Worm (Caenorhabditis elegans) whole organism, L4 larva: ENCODE results near the gene C25A11.2.
"Not testable (repeated sequence)": the region's sequence is repeated elsewhere in the genome, so short reads cannot be mapped to it uniquely, and the experiment has no call there.

ENCODE experiments used
- D1046.2 ChIP-seq: fragments of 200-800 bp; sonication (Bioruptor generic); IDR thresholded peaks from 2 replicates; pipeline ENCODE4 v1.3.6; 2022; ENCODE audit warnings: missing genetic modification characterization, missing compliant biosample characterization
- F10B5.3 ChIP-seq: sonication (generic microtip); optimal IDR thresholded peaks from 2 replicates; lab custom pipeline; 2016; ENCODE audit warnings: mild to moderate bottlenecking, missing genetic modification characterization, missing compliant biosample characterization
- F26F4.8 ChIP-seq: fragments of 200-800 bp; sonication (Bioruptor generic); conservative IDR thresholded peaks from 2 replicates; pipeline ENCODE4 v1.3.6; 2022; ENCODE audit warnings: missing genetic modification characterization, missing compliant biosample characterization
- F49E8.2 ChIP-seq: sonication (generic microtip); optimal IDR thresholded peaks from 2 replicates; lab custom pipeline; 2016; ENCODE audit warnings: missing compliant biosample characterization, mild to moderate bottlenecking, missing genetic modification characterization, borderline replicate concordance
- Y105C5A.15 ChIP-seq: fragments of 200-800 bp; sonication (Bioruptor generic); IDR thresholded peaks from 2 replicates; pipeline ENCODE4 v1.3.6; 2022; ENCODE audit warnings: missing genetic modification characterization, missing compliant biosample characterization
- Y75B8A.6 ChIP-seq: fragments of 200-800 bp; sonication (Bioruptor generic); IDR thresholded peaks from 2 replicates; pipeline ENCODE4 v1.3.6; 2022; ENCODE audit warnings: missing genetic modification reagents, missing genetic modification characterization, missing compliant biosample characterization
- ZK546.5 ChIP-seq, 2 experiments: sonication (generic microtip); optimal IDR thresholded peaks; 2 replicates each; lab custom pipeline; 2017; ENCODE audit warnings: missing biosample characterization in 2 of 2, missing genetic modification characterization in 2 of 2
- arid-1 ChIP-seq: fragments of 200-800 bp; sonication (Bioruptor generic); conservative IDR thresholded peaks from 2 replicates; pipeline ENCODE4 v1.3.6; 2022; ENCODE audit warnings: missing genetic modification reagents, missing genetic modification characterization, missing compliant biosample characterization
- ceh-20 ChIP-seq: fragments of 200-800 bp; sonication (Bioruptor generic); IDR thresholded peaks from 2 replicates; pipeline ENCODE4 v1.3.6; 2022; ENCODE audit warnings: missing genetic modification reagents, missing genetic modification characterization, missing compliant biosample characterization
- ceh-44 ChIP-seq: fragments of 200-800 bp; sonication (Bioruptor generic); IDR thresholded peaks from 2 replicates; pipeline ENCODE4 v1.3.6; 2022; ENCODE audit warnings: missing genetic modification reagents, missing genetic modification characterization, missing compliant biosample characterization
- ctbp-1 ChIP-seq: fragments of 200-800 bp; sonication (Bioruptor generic); IDR thresholded peaks from 2 replicates; pipeline ENCODE4 v1.3.6; 2022; ENCODE audit warnings: missing genetic modification reagents, missing genetic modification characterization, missing compliant biosample characterization
- daf-16 ChIP-seq, 3 experiments: sonication (generic microtip); optimal IDR thresholded peaks; 2 replicates each; lab custom pipeline; 2016 to 2017; ENCODE audit warnings: missing genetic modification characterization in 3 of 3, missing genetic modification reagents in 3 of 3, mild to moderate bottlenecking in 2 of 3, missing compliant biosample characterization in 2 of 3, missing biosample characterization in 1 of 3, moderate library complexity in 1 of 3
- daf-19 ChIP-seq: fragments of 200-800 bp; sonication (Bioruptor generic); conservative IDR thresholded peaks from 2 replicates; pipeline ENCODE4 v1.3.6; 2022; ENCODE audit warnings: missing genetic modification characterization, missing compliant biosample characterization
- dmd-8 ChIP-seq: fragments of 200-800 bp; sonication (Bioruptor generic); IDR thresholded peaks from 2 replicates; pipeline ENCODE4 v1.3.6; 2022; ENCODE audit warnings: missing genetic modification characterization, missing compliant biosample characterization
- dpl-1 ChIP-seq: fragments of 150-350 bp; optimal IDR thresholded peaks from 2 replicates; lab custom pipeline; 2014; ENCODE audit warnings: missing biosample characterization, missing genetic modification reagents, missing genetic modification characterization
- duxl-1 ChIP-seq: sonication (generic microtip); optimal IDR thresholded peaks from 2 replicates; lab custom pipeline; 2016; ENCODE audit warnings: mild to moderate bottlenecking, missing genetic modification characterization, moderate library complexity, missing compliant biosample characterization; ENCODE audit not compliant: poor library complexity
- dve-1 ChIP-seq: sonication (generic microtip); optimal IDR thresholded peaks from 2 replicates; lab custom pipeline; 2017; ENCODE audit warnings: antibody characterized with exemption, mild to moderate bottlenecking, missing genetic modification characterization, missing compliant biosample characterization; ENCODE audit not compliant: insufficient read depth
- egl-27 ChIP-seq: sonication (generic microtip); optimal IDR thresholded peaks from 3 replicates; lab custom pipeline; 2017; ENCODE audit warnings: missing biosample characterization, missing genetic modification reagents, missing genetic modification characterization
- egl-43 ChIP-seq: fragments of 200-800 bp; sonication (Bioruptor generic); IDR thresholded peaks from 2 replicates; pipeline ENCODE4 v1.3.6; 2022; ENCODE audit warnings: missing genetic modification reagents, missing genetic modification characterization, missing compliant biosample characterization
- fkh-10 ChIP-seq: fragments of 150-350 bp; optimal IDR thresholded peaks from 2 replicates; lab custom pipeline; 2014; ENCODE audit warnings: missing biosample characterization, missing genetic modification reagents, missing genetic modification characterization
- fos-1 ChIP-seq: fragments of 150-350 bp; optimal IDR thresholded peaks from 2 replicates; lab custom pipeline; 2014; ENCODE audit warnings: missing biosample characterization, missing genetic modification characterization
- hlh-11 ChIP-seq: fragments of 200-800 bp; sonication (Bioruptor generic); optimal IDR thresholded peaks from 2 replicates; lab custom pipeline; 2018; ENCODE audit warnings: mild to moderate bottlenecking, missing genetic modification characterization, missing compliant biosample characterization
- hlh-30 ChIP-seq: sonication (generic microtip); optimal IDR thresholded peaks from 2 replicates; lab custom pipeline; 2017; ENCODE audit warnings: antibody characterized with exemption, mild to moderate bottlenecking, missing genetic modification characterization, missing compliant biosample characterization; ENCODE audit not compliant: insufficient read depth
- hmg-1.1 ChIP-seq: fragments of 200-800 bp; sonication (Bioruptor generic); IDR thresholded peaks from 2 replicates; pipeline ENCODE4 v1.3.6; 2022; ENCODE audit warnings: missing genetic modification reagents, missing genetic modification characterization, missing compliant biosample characterization
- lim-7 ChIP-seq: fragments of 200-800 bp; sonication (Bioruptor generic); IDR thresholded peaks from 2 replicates; pipeline ENCODE4 v1.3.6; 2022; ENCODE audit warnings: missing genetic modification characterization, missing compliant biosample characterization
- lin-1 ChIP-seq: fragments of 200-800 bp; sonication (Bioruptor generic); IDR thresholded peaks from 2 replicates; pipeline ENCODE4 v1.3.6; 2022; ENCODE audit warnings: missing genetic modification reagents, missing genetic modification characterization, missing compliant biosample characterization
- lin-29 ChIP-seq: fragments of 200-800 bp; sonication (Bioruptor generic); IDR thresholded peaks from 2 replicates; pipeline ENCODE4 v1.3.6; 2022; ENCODE audit warnings: missing genetic modification reagents, missing genetic modification characterization, missing compliant biosample characterization
- lin-38 ChIP-seq: fragments of 200-800 bp; sonication (Bioruptor generic); IDR thresholded peaks from 2 replicates; pipeline ENCODE4 v1.3.6; 2022; ENCODE audit warnings: missing genetic modification reagents, missing genetic modification characterization, missing compliant biosample characterization
- lin-39 ChIP-seq: fragments of 150-350 bp; optimal IDR thresholded peaks from 2 replicates; lab custom pipeline; 2014; ENCODE audit warnings: missing biosample characterization, missing genetic modification reagents, missing genetic modification characterization
- lir-3 ChIP-seq: sonication (generic microtip); optimal IDR thresholded peaks from 2 replicates; lab custom pipeline; 2016; ENCODE audit warnings: mild to moderate bottlenecking, missing genetic modification characterization, missing compliant biosample characterization
- madf-5 ChIP-seq, 2 experiments: fragments of 200-800 bp; sonication (Bioruptor generic); IDR thresholded peaks; 2 replicates each; pipeline ENCODE4 v1.3.6; 2022; ENCODE audit warnings: missing compliant biosample characterization in 2 of 2, missing genetic modification characterization in 2 of 2
- madf-9 ChIP-seq: fragments of 200-800 bp; sonication (Bioruptor generic); conservative IDR thresholded peaks from 2 replicates; pipeline ENCODE4 v1.3.6; 2022; ENCODE audit warnings: missing genetic modification reagents, missing genetic modification characterization, missing compliant biosample characterization
- mdl-1 ChIP-seq, 2 experiments: fragments of 150-350 bp in 1 of 2; sonication (generic microtip) in 1 of 2; optimal IDR thresholded peaks; 2 replicates each; lab custom pipeline; 2014 to 2017; ENCODE audit warnings: missing biosample characterization in 2 of 2, missing genetic modification characterization in 2 of 2
- mdt-29 ChIP-seq: fragments of 200-800 bp; sonication (Bioruptor generic); IDR thresholded peaks from 2 replicates; pipeline ENCODE4 v1.3.6; 2022; ENCODE audit warnings: missing genetic modification reagents, missing genetic modification characterization, missing compliant biosample characterization
- mep-1 ChIP-seq: fragments of 150-350 bp; sonication (generic microtip); optimal IDR thresholded peaks from 3 replicates; lab custom pipeline; 2014; ENCODE audit warnings: missing biosample characterization, missing genetic modification characterization
- mes-2 ChIP-seq: sonication (generic microtip); optimal IDR thresholded peaks from 2 replicates; lab custom pipeline; 2016; ENCODE audit warnings: missing genotype, mild to moderate bottlenecking, missing genetic modification characterization, missing compliant biosample characterization; ENCODE audit not compliant: poor library complexity, severe bottlenecking
- mxl-2 ChIP-seq: fragments of 200-800 bp; sonication (Bioruptor generic); conservative IDR thresholded peaks from 2 replicates; pipeline ENCODE4 v1.3.6; 2022; ENCODE audit warnings: missing genetic modification reagents, missing genetic modification characterization, missing compliant biosample characterization
- nhr-102 ChIP-seq: sonication (generic microtip); optimal IDR thresholded peaks from 2 replicates; lab custom pipeline; 2016; ENCODE audit warnings: mild to moderate bottlenecking, missing genetic modification characterization, moderate library complexity, missing compliant biosample characterization
- nhr-41 ChIP-seq: fragments of 200-800 bp; sonication (Bioruptor generic); IDR thresholded peaks from 2 replicates; pipeline ENCODE4 v1.3.6; 2022; ENCODE audit warnings: missing genetic modification reagents, missing genetic modification characterization, missing compliant biosample characterization
- pha-4 ChIP-seq, 2 experiments: fragments of 150-350 bp in 1 of 2; fragments of 200-800 bp in 1 of 2; sonication (Bioruptor generic) in 1 of 2; IDR thresholded peaks in 1 of 2; optimal IDR thresholded peaks in 1 of 2; 2 replicates each; pipeline versions ENCODE4 v1.3.6 to Lab custom; 2014 to 2022; ENCODE audit warnings: missing genetic modification characterization in 2 of 2, missing genetic modification reagents in 2 of 2, missing biosample characterization in 1 of 2, missing compliant biosample characterization in 1 of 2
- php-3 ChIP-seq: fragments of 200-800 bp; sonication (Bioruptor generic); IDR thresholded peaks from 2 replicates; pipeline ENCODE4 v1.3.6; 2022; ENCODE audit warnings: missing genetic modification reagents, missing genetic modification characterization, missing compliant biosample characterization
- set-16 ChIP-seq: fragments of 200-800 bp; sonication (Bioruptor generic); IDR thresholded peaks from 2 replicates; pipeline ENCODE4 v1.3.6; 2022; ENCODE audit warnings: missing genetic modification reagents, missing genetic modification characterization, missing compliant biosample characterization
- snpc-1.2 ChIP-seq: fragments of 200-800 bp; sonication (Bioruptor generic); IDR thresholded peaks from 2 replicates; pipeline ENCODE4 v1.3.6; 2022; ENCODE audit warnings: missing genetic modification reagents, missing genetic modification characterization, missing compliant biosample characterization
- vab-7 ChIP-seq: fragments of 200-800 bp; sonication (Bioruptor generic); IDR thresholded peaks from 2 replicates; pipeline ENCODE4 v1.3.6; 2022; ENCODE audit warnings: missing genetic modification reagents, missing genetic modification characterization, missing compliant biosample characterization
- zfp-3 ChIP-seq: fragments of 200-800 bp; sonication (Bioruptor generic); conservative IDR thresholded peaks from 2 replicates; pipeline ENCODE4 v1.3.6; 2022; ENCODE audit warnings: missing genetic modification reagents, missing genetic modification characterization, missing compliant biosample characterization
- zip-2 ChIP-seq: fragments of 150-350 bp; optimal IDR thresholded peaks from 2 replicates; lab custom pipeline; 2014; ENCODE audit warnings: missing biosample characterization, missing genetic modification characterization
- ztf-7 ChIP-seq: fragments of 150-350 bp; optimal IDR thresholded peaks from 2 replicates; lab custom pipeline; 2014; ENCODE audit warnings: missing biosample characterization, missing genetic modification characterization

Gene C25A11.2

DNA sequence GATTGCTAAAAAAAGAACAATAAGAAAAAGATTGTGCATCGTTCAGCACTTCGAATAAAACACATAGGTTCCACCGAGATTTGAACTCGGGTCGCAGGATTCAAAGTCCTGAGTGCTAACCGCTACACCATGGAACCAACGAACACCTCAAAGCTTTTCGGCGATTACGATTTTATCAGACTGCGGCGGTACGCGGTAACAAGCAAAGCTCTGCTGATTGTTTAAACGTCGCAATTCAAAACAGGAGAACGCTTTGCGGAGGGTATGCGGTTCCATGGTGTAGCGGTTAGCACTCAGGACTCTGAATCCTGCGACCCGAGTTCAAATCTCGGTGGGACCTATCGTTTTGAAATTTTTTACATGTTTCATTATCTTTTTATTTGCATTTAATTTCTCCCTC is 23.3 kb upstream of the C25A11.2 start:
- TF ChIP-seq duxl-1 (tag; lab: Kevin White, UChicago) (peak; percentile 63), madf-9 (GFP tag; lab: Robert Waterston, UW) (peak; percentile 58; the same call in 1 of the 2 replicates), daf-16 (GFP tag; optimal IDR thresholded peaks at IDR 0.05; lab: Kevin White, UChicago) (peak; percentile 14 to 33), daf-16 (tag; optimal IDR thresholded peaks at IDR 0.05; lab: Kevin White, UChicago) (peak; percentile 38), dpl-1 (GFP tag; lab: Kevin White, UChicago) (peak; percentile 18), ceh-44 (peak; percentile 67), D1046.2 (GFP tag; lab: Robert Waterston, UW) (peak; percentile 56; the same call in 1 of the 2 replicates), F49E8.2 (tag; lab: Kevin White, UChicago) (peak; percentile 36), dmd-8 (peak; percentile 6; the same call in 1 of the 2 replicates), F26F4.8 (GFP tag; lab: Robert Waterston, UW) (peak; percentile 62; the same call in 1 of the 2 replicates), arid-1 (peak; percentile 28; the same call in 1 of the 2 replicates), egl-43 (peak; percentile 88), pha-4 (GFP tag; IDR thresholded peaks at IDR 0.05; lab: Robert Waterston, UW) (peak; percentile 69), mep-1 (tag; lab: Kevin White, UChicago) (peak; percentile 32), ctbp-1 (GFP tag; lab: Robert Waterston, UW) (peak; percentile 64), lim-7 (peak; percentile 82), F10B5.3 (peak; percentile 51), madf-5 (GFP tag; IDR thresholded peaks at IDR 0.05; lab: Robert Waterston, UW) (0 out of 4 replicates have a peak, but pooled peaks of 1 of the 2 experiments have one; percentile 9), lin-1 (peak; percentile 57; the same call in 1 of the 2 replicates), nhr-41 (0 out of 2 replicates have a peak, but pooled peaks have one; percentile 58), dve-1 (tag; lab: Kevin White, UChicago) (peak; percentile 5), set-16 (0 out of 2 replicates have a peak, but pooled peaks have one; percentile 11), nhr-102 (tag; lab: Kevin White, UChicago) (peak; percentile 38), hlh-30 (tag; lab: Kevin White, UChicago) (peak; percentile 33), vab-7 (GFP tag; lab: Robert Waterston, UW) (peak; percentile 72), mxl-2 (GFP tag; lab: Robert Waterston, UW) (0 out of 2 replicates have a peak, but pooled peaks have one; percentile 38), daf-19 (GFP tag; lab: Robert Waterston, UW) (peak; percentile 75), hmg-1.1 (GFP tag; lab: Robert Waterston, UW) (peak; percentile 33), lin-29 (GFP tag; lab: Robert Waterston, UW) (peak; percentile 42; the same call in 1 of the 2 replicates), snpc-1.2 (GFP tag; lab: Robert Waterston, UW) (peak; percentile 77), php-3 (GFP tag; lab: Robert Waterston, UW) (peak; percentile 22; the same call in 1 of the 2 replicates), lin-38 (GFP tag; lab: Robert Waterston, UW) (peak; percentile 50), hlh-11 (tag; lab: Kevin White, UChicago) (peak; percentile 17), mes-2 (peak; percentile 41), Y75B8A.6 (GFP tag; lab: Robert Waterston, UW) (0 out of 2 replicates have a peak, but pooled peaks have one; percentile 7), ztf-7 (tag; lab: Kevin White, UChicago) (peak; percentile 43), ceh-20 (GFP tag; lab: Robert Waterston, UW) (0 out of 2 replicates have a peak, but pooled peaks have one; percentile 7)
- not testable (repeated sequence) for TF ChIP-seq pha-4 (tag; optimal IDR thresholded peaks at IDR 0.05; lab: Kevin White, UChicago)

DNA sequence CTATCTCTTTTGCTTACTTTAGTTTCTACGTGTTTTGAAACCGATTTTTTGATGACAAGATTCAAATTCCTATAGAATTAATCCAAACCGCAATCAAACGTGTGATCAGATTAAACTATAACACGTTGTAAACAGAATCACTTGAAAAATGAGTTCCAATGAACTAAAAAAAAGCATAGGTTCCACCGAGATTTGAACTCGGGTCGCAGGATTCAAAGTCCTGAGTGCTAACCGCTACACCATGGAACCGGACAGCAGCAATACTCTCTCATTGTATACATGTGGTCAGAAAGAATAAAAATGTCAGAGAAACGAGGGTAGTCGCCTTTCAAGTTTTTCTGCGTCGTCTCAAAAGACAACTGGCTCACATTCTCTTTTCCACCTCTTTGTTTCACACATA is 22.5 kb upstream of the C25A11.2 start:
- TF ChIP-seq vab-7 (GFP tag; lab: Robert Waterston, UW) (peak; percentile 72), ctbp-1 (GFP tag; lab: Robert Waterston, UW) (peak; percentile 74), egl-27 (tag; lab: Kevin White, UChicago) (no peak), mdt-29 (GFP tag; lab: Robert Waterston, UW) (0 out of 2 replicates have a peak, but pooled peaks have one; percentile 55), ZK546.5 (tag; optimal IDR thresholded peaks at IDR 0.05; lab: Kevin White, UChicago) (no peak), zfp-3 (GFP tag; lab: Robert Waterston, UW) (peak; percentile 79), fos-1 (tag; lab: Kevin White, UChicago) (no peak), mdl-1 (tag; optimal IDR thresholded peaks at IDR 0.05; lab: Kevin White, UChicago) (peak in 1 of 2 experiments; percentile 0), lin-39 (no peak), Y105C5A.15 (GFP tag; lab: Robert Waterston, UW) (peak; percentile 85), lir-3 (peak; percentile 63), php-3 (GFP tag; lab: Robert Waterston, UW) (peak; percentile 69; the same call in 1 of the 2 replicates), dpl-1 (GFP tag; lab: Kevin White, UChicago) (no peak), fkh-10 (GFP tag; lab: Kevin White, UChicago) (no peak), zip-2 (tag; lab: Kevin White, UChicago) (peak; percentile 77)
